Fruit fly (Drosophila melanogaster) whole organism: ENCODE data around the gene AdamTS-B.

ENCODE experiments used
- CG8478 ChIP-seq: fragments of >200 bp; optimal IDR thresholded peaks from 2 replicates; lab custom pipeline; 2018; ENCODE audit warnings: inconsistent platforms
- Dll ChIP-seq: fragments of >200 bp; optimal IDR thresholded peaks from 2 replicates; lab custom pipeline; 2017
- EcR ChIP-seq, 2 experiments: fragments of >200 bp; optimal IDR thresholded peaks; 2 replicates each; lab custom pipeline; 2017; ENCODE audit warnings: missing biosample characterization in 2 of 2, missing genetic modification characterization in 2 of 2, missing genetic modification reagents in 2 of 2
- pan ChIP-seq: fragments of >200 bp; optimal IDR thresholded peaks from 2 replicates; lab custom pipeline; 2017
- psq ChIP-seq: fragments of >200 bp; optimal IDR thresholded peaks from 2 replicates; lab custom pipeline; 2017
- usp ChIP-seq: fragments of >200 bp; optimal IDR thresholded peaks from 2 replicates; lab custom pipeline; 2017; ENCODE audit warnings: missing biosample characterization, missing genetic modification characterization, mixed read lengths

The AdamTS-B gene

dm6 chrX:5751949-5752348, 53.6 kb downstream of the AdamTS-B start, which contains the start of gene CG15772:
Gene CG15772 (plus strand): TSS chrX:5752249.
- TF ChIP-seq EcR (GFP tag; optimal IDR thresholded peaks at IDR 0.05; lab: Kevin White, UChicago) (no peak), pan (lab: Kevin White, UChicago) (no peak), usp (GFP tag; lab: Kevin White, UChicago) (no peak), psq (lab: Kevin White, UChicago) (no peak), Dll (no peak), CG8478 (lab: Kevin White, UChicago) (no peak)

- TF ChIP-seq CG8478 (lab: Kevin White, UChicago) (no peak), pan (lab: Kevin White, UChicago) (no peak), EcR (GFP tag; optimal IDR thresholded peaks at IDR 0.05; lab: Kevin White, UChicago) (no peak), usp (GFP tag; lab: Kevin White, UChicago) (no peak), Dll (no peak), psq (lab: Kevin White, UChicago) (no peak)
These were observed 54.5 kb downstream of the AdamTS-B start for dm6 chrX:5752838-5753237.

- TF ChIP-seq CG8478 (lab: Kevin White, UChicago) (no peak), Dll (peak; percentile 77)
These were observed 56.8 kb downstream of the AdamTS-B start, which contains the start of the genes lin-52 and CG15771 for dm6 chrX:5754837-5755828. Gene lin-52 (minus strand): TSS chrX:5754958. Gene CG15771 (plus strand): TSS chrX:5755574.

dm6 chrX:5756146-5756545, 57.8 kb downstream of the AdamTS-B start:
- no peak for TF ChIP-seq usp (GFP tag; lab: Kevin White, UChicago)
- no peak for TF ChIP-seq psq (lab: Kevin White, UChicago)
- no peak for TF ChIP-seq Dll
- no peak for TF ChIP-seq pan (lab: Kevin White, UChicago)
- no peak for TF ChIP-seq CG8478 (lab: Kevin White, UChicago)
